Fruit fly (Drosophila melanogaster): ENCODE data around the gene Dh44.

dm6 chr3R:9631564-9631963, 6.4 kb upstream of the Dh44 start, which contains the start of gene SpdS:
- TF ChIP-seq dsf (GFP tag; optimal IDR thresholded peaks at IDR 0.05; ENCODE audit: borderline replicate concordance) (no peak), tai (GFP tag; optimal IDR thresholded peaks at IDR 0.05) (no peak), Dfd (GFP tag; optimal IDR thresholded peaks at IDR 0.05) (no peak), Myc (optimal IDR thresholded peaks at IDR 0.05) (no peak), Vsx2 (GFP tag; optimal IDR thresholded peaks at IDR 0.05; ENCODE audit: partially characterized antibody) (no peak), sage (GFP tag; optimal IDR thresholded peaks at IDR 0.05) (no peak), HLH106 (tag; optimal IDR thresholded peaks at IDR 0.05) (no peak)

Data from whole organism, wandering third instar larva.